Worm (Caenorhabditis elegans) whole organism, midembryonic: ENCODE data around the gene cku-70.
A peak's percentile ranks its signal among the peaks of the same experiment; 100 is the strongest.

ENCODE experiments used
- T22C8.4 ChIP-seq: fragments of 200-800 bp; sonication (Bioruptor generic); IDR thresholded peaks from 2 replicates; pipeline ENCODE4 v1.3.6; 2022; ENCODE audit warnings: missing genetic modification characterization, missing compliant biosample characterization
- cog-1 ChIP-seq: sonication (generic microtip); optimal IDR thresholded peaks from 2 replicates; lab custom pipeline; 2016; ENCODE audit warnings: missing genetic modification characterization, missing compliant biosample characterization
- flt-1 ChIP-seq: fragments of 200-800 bp; sonication (Bioruptor generic); IDR thresholded peaks from 2 replicates; pipeline ENCODE4 v1.3.6; 2022; ENCODE audit warnings: missing genetic modification characterization, missing compliant biosample characterization
- klf-2 ChIP-seq: fragments of 200-800 bp; sonication (Bioruptor generic); conservative IDR thresholded peaks from 2 replicates; pipeline ENCODE4 v1.3.6; 2022; ENCODE audit warnings: missing genetic modification reagents, missing genetic modification characterization, missing compliant biosample characterization
- med-1 ChIP-seq: sonication (generic microtip); optimal IDR thresholded peaks from 2 replicates; lab custom pipeline; 2017; ENCODE audit warnings: missing genetic modification characterization, mild to moderate bottlenecking, missing compliant biosample characterization, antibody characterized with exemption, missing genetic modification reagents; ENCODE audit not compliant: insufficient read depth
- ref-1 ChIP-seq: fragments of 200-800 bp; sonication (Bioruptor generic); conservative IDR thresholded peaks from 2 replicates; pipeline ENCODE4 v1.3.6; 2022; ENCODE audit warnings: missing genetic modification reagents, missing genetic modification characterization, missing compliant biosample characterization
- tab-1 ChIP-seq: fragments of 200-800 bp; sonication (Bioruptor generic); IDR thresholded peaks from 2 replicates; pipeline ENCODE4 v1.3.6; 2022; ENCODE audit warnings: missing genetic modification characterization, missing compliant biosample characterization
- ztf-23 ChIP-seq: fragments of 200-800 bp; sonication (Bioruptor generic); IDR thresholded peaks from 2 replicates; pipeline ENCODE4 v1.3.6; 2022; ENCODE audit warnings: missing genetic modification reagents, missing genetic modification characterization, missing compliant biosample characterization
- ztf-29 ChIP-seq: fragments of 200-800 bp; sonication (Bioruptor generic); IDR thresholded peaks from 2 replicates; pipeline ENCODE4 v1.3.6; 2022; ENCODE audit warnings: missing genetic modification reagents, missing genetic modification characterization, missing compliant biosample characterization

Gene cku-70

DNA sequence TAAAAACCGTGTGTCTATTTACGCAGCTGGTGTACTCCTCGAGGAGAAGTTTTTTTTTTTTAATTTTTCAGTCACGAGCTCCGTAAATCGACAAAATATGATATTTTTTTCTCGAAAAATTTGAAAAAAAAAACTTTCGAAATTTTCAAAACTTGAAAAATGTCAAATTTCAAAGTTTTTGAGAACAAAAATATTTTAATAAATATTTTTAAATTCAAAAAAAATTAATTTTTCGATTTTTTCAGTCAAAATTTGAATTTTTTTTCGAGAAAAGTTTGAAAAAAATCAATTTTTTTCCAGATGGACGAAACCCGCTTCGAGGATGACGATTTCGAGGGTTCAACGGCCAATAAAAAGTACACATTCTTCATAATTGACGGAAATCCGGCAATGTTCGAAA, at the start of gene cku-70:
Gene cku-70 (plus strand): TSS at position 301 of the 400 bp plus-strand sequence.
- TF ChIP-seq tab-1 (GFP tag; lab: Robert Waterston, UW): no peak
- TF ChIP-seq ztf-29 (GFP tag; lab: Robert Waterston, UW): no peak
- TF ChIP-seq klf-2: no peak
- TF ChIP-seq ref-1 (GFP tag; lab: Robert Waterston, UW): no peak
- no peak for TF ChIP-seq T22C8.4 (GFP tag; lab: Robert Waterston, UW)
- TF ChIP-seq ztf-23: no peak
- TF ChIP-seq med-1: no peak
- TF ChIP-seq cog-1 (tag; lab: Kevin White, UChicago): no peak
- TF ChIP-seq flt-1 (GFP tag; lab: Robert Waterston, UW): no peak

DNA sequence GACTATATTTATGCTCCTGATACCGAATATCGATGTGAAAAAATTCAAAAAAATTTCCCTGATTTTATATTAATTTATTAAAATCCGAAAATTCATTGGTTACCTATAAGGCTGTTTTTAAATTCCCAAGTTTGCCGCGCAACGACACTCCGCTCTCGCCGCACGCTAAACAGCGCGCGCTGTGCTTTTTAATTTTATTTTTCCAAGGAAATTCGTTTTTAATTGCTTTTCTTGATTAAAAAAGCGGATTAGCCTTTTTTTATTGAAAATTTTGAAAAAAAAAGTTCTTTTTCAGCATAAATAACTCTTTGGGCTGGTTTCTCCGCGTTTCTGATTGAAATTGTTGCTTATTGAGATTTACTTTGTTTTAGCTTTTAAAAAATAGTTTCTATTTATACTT, 47.3 kb upstream of the cku-70 start:
- TF ChIP-seq ref-1 (GFP tag; lab: Robert Waterston, UW): no peak

DNA sequence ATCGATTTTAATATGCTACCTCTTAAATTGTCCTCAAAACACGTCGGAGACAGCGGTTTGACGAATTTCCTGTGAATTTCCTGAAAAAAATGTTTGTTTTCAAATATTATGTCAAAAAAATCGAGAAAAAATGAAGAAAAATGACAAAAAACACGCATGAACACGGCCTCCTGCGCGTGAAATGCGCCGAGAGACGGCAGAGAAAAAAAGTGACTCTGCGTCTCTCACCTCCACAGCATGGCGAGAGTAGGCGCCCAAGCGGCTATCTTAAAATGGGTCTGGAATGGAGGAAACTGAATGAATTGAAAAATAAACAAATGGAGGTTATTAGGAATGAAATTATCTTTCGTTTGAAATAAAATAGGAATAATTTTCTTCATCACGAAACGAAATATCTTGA, 43.9 kb upstream of the cku-70 start:
- TF ChIP-seq tab-1 (GFP tag; lab: Robert Waterston, UW) (no peak), ref-1 (GFP tag; lab: Robert Waterston, UW) (no peak), ztf-23 (0 out of 2 replicates have a peak, but pooled peaks have one; percentile 40), flt-1 (GFP tag; lab: Robert Waterston, UW) (peak; percentile 42; the same call in 1 of the 2 replicates), T22C8.4 (GFP tag; lab: Robert Waterston, UW) (0 out of 2 replicates have a peak, but pooled peaks have one; percentile 5)

DNA sequence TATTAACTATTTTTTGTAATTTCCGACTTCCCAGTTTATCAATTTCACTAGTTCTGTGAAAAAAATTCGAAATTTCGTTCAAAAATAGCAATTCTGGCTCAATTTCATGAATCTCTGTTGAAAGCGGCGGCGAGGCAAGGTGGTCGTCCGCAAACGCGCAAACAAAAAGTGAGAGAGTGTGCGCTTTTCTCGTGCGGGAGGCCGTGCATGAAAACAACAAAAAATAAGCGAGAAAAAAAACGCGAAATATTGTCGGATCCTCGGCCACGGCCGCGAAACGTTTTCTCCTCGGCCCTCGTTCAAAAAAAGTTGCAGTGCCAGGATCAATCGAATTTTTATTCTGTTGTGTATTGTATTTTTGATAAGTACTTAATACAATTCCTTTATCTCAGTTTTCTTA, 41.9 kb upstream of the cku-70 start:
- TF ChIP-seq ref-1 (GFP tag; lab: Robert Waterston, UW) (no peak), med-1 (no peak), cog-1 (tag; lab: Kevin White, UChicago) (no peak), tab-1 (GFP tag; lab: Robert Waterston, UW) (no peak), T22C8.4 (GFP tag; lab: Robert Waterston, UW) (no peak), klf-2 (0 out of 2 replicates have a peak, but pooled peaks have one; percentile 13), ztf-23 (0 out of 2 replicates have a peak, but pooled peaks have one; percentile 61), flt-1 (GFP tag; lab: Robert Waterston, UW) (no peak), ztf-29 (GFP tag; lab: Robert Waterston, UW) (no peak)

DNA sequence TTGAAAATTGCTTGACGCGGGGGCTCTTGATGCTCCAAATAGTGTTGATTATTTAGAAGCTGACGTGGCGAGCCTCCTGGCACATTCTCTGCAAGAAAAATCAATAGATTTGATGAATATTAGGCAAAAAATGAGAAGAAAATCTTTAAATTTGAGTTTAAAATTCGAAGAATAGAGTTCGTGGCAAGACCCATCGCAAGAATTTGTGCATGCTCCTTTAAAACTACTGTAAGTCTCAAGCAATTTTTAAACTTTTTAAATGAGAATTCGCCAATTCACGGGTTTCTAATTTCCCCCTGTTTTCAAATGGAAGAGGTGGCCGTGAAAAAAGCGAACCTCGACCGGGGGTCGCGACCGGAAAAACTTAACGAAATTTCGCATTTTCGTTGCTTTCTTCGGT, 40.8 kb upstream of the cku-70 start:
- TF ChIP-seq ztf-29 (GFP tag; lab: Robert Waterston, UW) (no peak), tab-1 (GFP tag; lab: Robert Waterston, UW) (no peak), med-1 (no peak)

DNA sequence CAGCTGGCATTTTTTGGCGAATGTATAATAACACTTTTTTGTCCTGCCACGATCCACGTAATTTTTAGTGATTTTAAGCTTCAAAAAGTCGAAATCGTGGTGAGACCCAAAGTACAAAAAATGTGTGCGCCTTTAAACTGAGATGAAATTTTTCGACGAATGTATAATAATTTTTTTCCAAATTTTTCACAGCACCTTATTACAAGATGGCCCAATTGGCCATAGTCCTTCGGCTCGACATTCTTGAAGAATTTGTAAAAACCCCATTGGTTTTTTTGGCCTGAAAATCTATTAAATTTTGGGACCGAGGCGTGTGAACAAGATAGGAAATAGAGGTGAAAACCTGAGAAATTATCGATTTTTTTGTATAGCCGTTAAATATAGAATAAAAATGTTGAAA, 38.7 kb upstream of the cku-70 start:
- TF ChIP-seq ztf-23 (no peak), ztf-29 (GFP tag; lab: Robert Waterston, UW) (no peak), T22C8.4 (GFP tag; lab: Robert Waterston, UW) (no peak), ref-1 (GFP tag; lab: Robert Waterston, UW) (no peak), flt-1 (GFP tag; lab: Robert Waterston, UW) (no peak), klf-2 (no peak), cog-1 (tag; lab: Kevin White, UChicago) (no peak), med-1 (no peak), tab-1 (GFP tag; lab: Robert Waterston, UW) (no peak)

DNA sequence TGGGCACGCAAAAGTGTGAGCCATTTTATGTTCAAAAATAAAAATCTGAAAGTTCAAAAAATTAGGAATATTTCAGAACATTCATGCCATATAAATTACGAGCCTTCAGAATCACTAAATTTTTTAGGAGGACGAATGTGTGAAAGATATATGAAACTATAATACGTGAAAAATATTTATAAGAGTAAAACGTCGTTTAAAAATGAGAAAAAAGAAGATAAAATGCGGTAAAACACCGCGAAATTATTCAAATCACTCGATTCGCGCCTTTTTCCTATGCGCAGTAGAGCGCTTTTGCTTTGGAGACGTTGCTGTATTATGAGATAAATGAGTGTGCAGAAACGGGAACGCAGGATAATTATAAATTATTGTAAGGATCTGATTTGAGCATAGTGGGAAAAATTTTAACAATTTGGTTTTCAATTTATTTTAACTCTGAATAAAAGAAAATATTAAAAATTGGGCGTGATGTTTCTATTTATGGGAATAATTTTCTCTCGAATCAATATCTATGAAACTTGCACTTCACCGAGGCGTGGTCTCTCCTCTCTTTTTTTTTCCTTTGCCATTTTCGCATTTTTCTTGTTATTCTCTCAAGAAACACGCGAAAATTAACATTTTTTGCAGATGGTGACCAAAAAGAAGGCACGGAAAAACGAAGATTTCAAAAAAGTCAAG, 35.3 kb upstream of the cku-70 start, which contains the start of the genes sup-35 and Y48A6C.4:
Gene sup-35 (minus strand): TSS at position 51 of the 678 bp plus-strand sequence.
Gene Y48A6C.4 (plus strand): TSS at position 628 of the 678 bp plus-strand sequence.
- TF ChIP-seq tab-1 (GFP tag; lab: Robert Waterston, UW): no peak
- no peak for TF ChIP-seq med-1
- 0 out of 2 replicates have a peak, but pooled peaks have one; percentile 33 for TF ChIP-seq ref-1 (GFP tag; lab: Robert Waterston, UW)
- no peak for TF ChIP-seq T22C8.4 (GFP tag; lab: Robert Waterston, UW)
- 0 out of 2 replicates have a peak, but pooled peaks have one; percentile 66 for TF ChIP-seq flt-1 (GFP tag; lab: Robert Waterston, UW)
- TF ChIP-seq klf-2: 0 out of 2 replicates have a peak, but pooled peaks have one; percentile 57
- peak; percentile 71 for TF ChIP-seq ztf-23
- TF ChIP-seq ztf-29 (GFP tag; lab: Robert Waterston, UW): no peak
- TF ChIP-seq cog-1 (tag; lab: Kevin White, UChicago): peak; percentile 77

DNA sequence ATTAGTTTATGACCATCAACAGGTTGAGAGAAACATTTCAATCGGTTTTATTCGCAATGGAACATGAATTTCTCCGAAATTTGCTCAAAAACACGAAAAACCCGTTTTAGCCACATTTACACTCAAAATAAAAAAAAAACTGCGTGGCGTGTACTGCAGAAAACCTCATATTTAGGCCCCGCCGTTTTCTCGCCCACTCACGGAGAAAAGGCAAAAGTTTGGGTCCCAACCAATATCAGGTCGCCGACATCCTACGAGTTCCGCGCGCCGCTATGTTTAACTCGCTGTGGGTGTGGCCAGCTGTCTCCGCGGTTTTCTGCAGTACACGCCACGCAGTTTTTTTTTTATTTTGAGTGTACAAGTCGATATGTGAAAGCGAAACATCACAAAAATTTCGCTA, 30.8 kb upstream of the cku-70 start:
- 0 out of 2 replicates have a peak, but pooled peaks have one; percentile 15 for TF ChIP-seq flt-1 (GFP tag; lab: Robert Waterston, UW)
- TF ChIP-seq klf-2: no peak

DNA sequence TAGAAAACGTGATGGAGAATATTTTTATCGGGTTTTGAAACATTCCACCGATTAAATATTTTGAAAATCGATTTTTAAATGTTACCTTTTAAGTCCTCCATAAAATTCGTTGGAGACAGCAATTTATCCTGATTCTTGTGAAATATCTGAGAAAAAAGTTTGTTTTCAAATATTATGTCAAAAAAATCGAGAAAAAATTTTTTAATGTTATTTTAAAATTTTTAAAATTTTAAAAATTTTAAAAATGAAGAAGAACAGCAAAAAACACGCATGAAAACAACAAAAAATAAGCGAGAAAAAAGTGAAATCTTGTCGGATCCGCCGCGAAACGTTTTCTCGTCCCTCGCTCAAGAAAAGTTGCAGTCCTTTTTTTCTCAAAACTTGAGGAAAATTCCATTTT, 27.1 kb upstream of the cku-70 start, which contains the start of gene Y48A6C.8:
Gene Y48A6C.8 (minus strand): TSS at position 101 of the 400 bp plus-strand sequence.
- TF ChIP-seq tab-1 (GFP tag; lab: Robert Waterston, UW): no peak
- no peak for TF ChIP-seq cog-1 (tag; lab: Kevin White, UChicago)
- no peak for TF ChIP-seq med-1
- TF ChIP-seq ztf-29 (GFP tag; lab: Robert Waterston, UW): no peak
- no peak for TF ChIP-seq ref-1 (GFP tag; lab: Robert Waterston, UW)
- no peak for TF ChIP-seq flt-1 (GFP tag; lab: Robert Waterston, UW)
- no peak for TF ChIP-seq T22C8.4 (GFP tag; lab: Robert Waterston, UW)
- TF ChIP-seq klf-2: no peak
- TF ChIP-seq ztf-23: no peak

DNA sequence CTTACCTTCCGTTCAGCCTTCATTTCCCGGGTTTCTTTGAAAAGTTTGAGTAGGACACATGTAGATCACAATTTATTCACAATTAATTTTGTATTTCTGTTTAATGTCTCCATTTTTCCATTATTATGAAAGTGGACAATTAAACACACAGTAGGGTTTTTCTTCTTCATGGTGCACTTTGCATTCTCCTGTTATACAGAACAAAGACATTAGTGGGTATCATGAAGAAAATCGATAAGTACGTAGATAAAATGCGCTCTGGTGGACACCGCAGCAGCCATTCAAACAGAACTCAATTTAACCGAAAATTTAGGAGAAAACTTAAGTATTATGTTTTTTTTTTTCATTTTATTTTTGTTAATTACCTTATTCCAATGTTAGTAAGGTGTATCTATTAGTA, 25.3 kb upstream of the cku-70 start:
- TF ChIP-seq flt-1 (GFP tag; lab: Robert Waterston, UW) (no peak), T22C8.4 (GFP tag; lab: Robert Waterston, UW) (peak; percentile 37; the same call in 1 of the 2 replicates), med-1 (no peak), tab-1 (GFP tag; lab: Robert Waterston, UW) (no peak), ztf-29 (GFP tag; lab: Robert Waterston, UW) (no peak), ztf-23 (no peak), ref-1 (GFP tag; lab: Robert Waterston, UW) (no peak), cog-1 (tag; lab: Kevin White, UChicago) (no peak)
